Fruit fly (Drosophila melanogaster) whole organism, prepupa: ENCODE measurements around the gene Sr-CIV.
A peak's percentile ranks its signal among the peaks of the same experiment; 100 is the strongest.

Experiments used
- CG16779 ChIP-seq: fragments of 200-800 bp; sonication (Bioruptor generic); optimal IDR thresholded peaks from 3 replicates; lab custom pipeline; 2017; ENCODE audit warnings: missing biosample characterization, mild to moderate bottlenecking, missing genetic modification characterization
- CG8119 ChIP-seq: fragments of 200-800 bp; sonication (Bioruptor generic); IDR thresholded peaks from 3 replicates; pipeline ENCODE4 v1.3.6; 2022; ENCODE audit warnings: missing biosample characterization, missing genetic modification characterization
- Ets21C ChIP-seq: fragments of 200-800 bp; sonication (Bioruptor generic); optimal IDR thresholded peaks from 3 replicates; lab custom pipeline; 2016; ENCODE audit warnings: missing biosample characterization, missing genetic modification characterization
- Hr38 ChIP-seq: sonication (Bioruptor generic); optimal IDR thresholded peaks from 2 replicates; lab custom pipeline; 2016; ENCODE audit warnings: missing biosample characterization, missing genetic modification characterization
- Hr39 ChIP-seq: fragments of 200-800 bp; sonication (Bioruptor generic); optimal IDR thresholded peaks from 2 replicates; lab custom pipeline; 2016; ENCODE audit warnings: missing biosample characterization, missing genetic modification characterization
- Sox14 ChIP-seq: fragments of 200-800 bp; sonication (Bioruptor generic); optimal IDR thresholded peaks from 3 replicates; lab custom pipeline; 2016; ENCODE audit warnings: missing biosample characterization, missing genetic modification characterization
- acj6 ChIP-seq: fragments of 200-800 bp; sonication (Bioruptor generic); optimal IDR thresholded peaks from 3 replicates; lab custom pipeline; 2016; ENCODE audit warnings: missing biosample characterization, missing genetic modification characterization
- cyc ChIP-seq: fragments of 200-800 bp; sonication (Bioruptor generic); optimal IDR thresholded peaks from 3 replicates; lab custom pipeline; 2016; ENCODE audit warnings: missing biosample characterization, missing genetic modification characterization
- lz ChIP-seq: fragments of 200-800 bp; sonication (Bioruptor generic); optimal IDR thresholded peaks from 3 replicates; lab custom pipeline; 2016; ENCODE audit warnings: missing biosample characterization, missing genetic modification characterization

DNA sequence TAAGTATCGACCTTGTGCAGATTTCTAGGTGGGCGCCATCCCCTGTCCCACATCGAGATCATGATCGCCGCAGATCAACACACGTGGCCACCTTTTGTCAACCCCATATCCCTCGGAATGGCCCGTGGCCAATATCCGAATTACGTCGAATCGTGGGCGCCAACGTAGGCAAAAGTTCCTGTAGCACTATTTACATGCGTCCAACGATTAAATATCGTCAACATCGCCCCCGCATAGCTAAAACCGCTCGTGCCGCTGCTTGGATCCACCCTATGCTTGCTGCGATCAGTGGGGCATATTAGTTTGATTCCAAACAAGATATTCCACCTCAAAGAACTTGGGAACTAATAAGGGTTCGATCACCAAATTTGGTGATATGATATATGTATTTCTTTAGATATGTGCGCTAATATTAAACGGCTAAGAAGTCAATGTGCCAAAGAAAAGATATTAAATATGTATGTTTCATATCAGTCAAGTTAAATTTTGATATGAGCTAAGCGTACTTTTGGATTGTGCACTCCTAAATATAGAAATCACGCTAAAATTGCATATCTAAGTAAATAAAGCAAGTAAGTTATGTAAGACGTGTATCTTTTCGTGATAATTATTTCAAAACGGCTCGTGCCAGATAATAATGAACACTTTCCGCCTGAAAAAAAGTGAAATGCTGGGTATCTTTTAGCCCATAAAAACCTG lies 46.6 kb downstream of the Sr-CIV start:
- TF ChIP-seq Hr38 (GFP tag; lab: Kevin White, UChicago) (no peak), CG16779 (no peak), acj6 (GFP tag; lab: Kevin White, UChicago) (no peak), CG8119 (GFP tag; lab: Robert Waterston, UW) (peak; percentile 41; the same call in 1 of the 3 replicates), Sox14 (GFP tag; lab: Kevin White, UChicago) (peak; percentile 25), Hr39 (GFP tag; lab: Kevin White, UChicago) (no peak), Ets21C (GFP tag; lab: Kevin White, UChicago) (no peak), lz (peak; percentile 6), cyc (GFP tag; lab: Kevin White, UChicago) (no peak)
